Worm (Caenorhabditis elegans) whole organism, mixed stage, embryonic: ENCODE measurements around the gene K10G9.2.

Experiments used
- lin-32 ChIP-seq: fragments of 200-800 bp; sonication (Bioruptor generic); optimal IDR thresholded peaks from 2 replicates; lab custom pipeline; 2018; ENCODE audit warnings: mild to moderate bottlenecking, missing genetic modification characterization, missing compliant biosample characterization
- lsy-2 ChIP-seq: fragments of 150-350 bp; optimal IDR thresholded peaks from 2 replicates; lab custom pipeline; 2014; ENCODE audit warnings: missing biosample characterization, missing genetic modification characterization
- nhr-12 ChIP-seq: fragments of 150-350 bp; optimal IDR thresholded peaks from 2 replicates; lab custom pipeline; 2014; ENCODE audit warnings: missing biosample characterization, missing genetic modification characterization
- nhr-237 ChIP-seq: fragments of 150-350 bp; optimal IDR thresholded peaks from 2 replicates; lab custom pipeline; 2014; ENCODE audit warnings: missing biosample characterization, missing genetic modification characterization
- nhr-76 ChIP-seq: sonication (generic microtip); optimal IDR thresholded peaks from 2 replicates; lab custom pipeline; 2017; ENCODE audit warnings: missing biosample characterization, missing genetic modification characterization
- snpc-4 ChIP-seq: fragments of 150-350 bp; optimal IDR thresholded peaks from 2 replicates; lab custom pipeline; 2014; ENCODE audit warnings: missing biosample characterization, missing genetic modification characterization
- unc-39 ChIP-seq: fragments of 150-350 bp; optimal IDR thresholded peaks from 2 replicates; lab custom pipeline; 2014; ENCODE audit warnings: missing biosample characterization, missing genetic modification characterization
- zip-8 ChIP-seq: fragments of 150-350 bp; optimal IDR thresholded peaks from 2 replicates; lab custom pipeline; 2014; ENCODE audit warnings: missing biosample characterization, missing genetic modification characterization

ce11 chrIII:10240073-10240472 lies 45.6 kb upstream of the K10G9.2 start:
- TF ChIP-seq nhr-12 (tag; lab: Kevin White, UChicago) (no peak), lsy-2 (no peak), snpc-4 (tag; lab: Kevin White, UChicago) (no peak), nhr-237 (tag; lab: Kevin White, UChicago) (no peak), unc-39 (tag; lab: Kevin White, UChicago) (no peak), zip-8 (tag; lab: Kevin White, UChicago) (no peak), lin-32 (no peak), nhr-76 (tag; lab: Kevin White, UChicago) (no peak)
